Worm (Caenorhabditis elegans) whole organism, late embryonic: Measurements from ENCODE around the gene T06C12.14.

Experiments used
- ama-1 ChIP-seq: fragments of 150-350 bp; optimal IDR thresholded peaks from 2 replicates; lab custom pipeline; 2014
- ets-4 ChIP-seq: sonication (generic microtip); optimal IDR thresholded peaks from 2 replicates; lab custom pipeline; 2016; ENCODE audit warnings: missing genetic modification characterization, missing compliant biosample characterization
- hlh-30 ChIP-seq: sonication (generic microtip); optimal IDR thresholded peaks from 2 replicates; lab custom pipeline; 2017; ENCODE audit warnings: antibody characterized with exemption, missing genetic modification characterization, missing compliant biosample characterization; ENCODE audit not compliant: insufficient read depth
- hlh-8 ChIP-seq: sonication (generic microtip); optimal IDR thresholded peaks from 2 replicates; lab custom pipeline; 2016; ENCODE audit warnings: missing genotype, missing genetic modification characterization, missing compliant biosample characterization
- lin-11 ChIP-seq: fragments of 200-800 bp; sonication (Bioruptor generic); optimal IDR thresholded peaks from 2 replicates; lab custom pipeline; 2018; ENCODE audit warnings: mild to moderate bottlenecking, missing genetic modification characterization, missing compliant biosample characterization
- pqm-1 ChIP-seq: sonication (generic microtip); optimal IDR thresholded peaks from 2 replicates; lab custom pipeline; 2016; ENCODE audit warnings: missing genetic modification characterization, missing compliant biosample characterization
- tbx-7 ChIP-seq: sonication (generic microtip); optimal IDR thresholded peaks from 2 replicates; lab custom pipeline; 2016; ENCODE audit warnings: missing genotype, missing genetic modification characterization, missing compliant biosample characterization

- TF ChIP-seq pqm-1 (tag; lab: Kevin White, UChicago) (no peak), ama-1 (lab: Kevin White, UChicago) (no peak), lin-11 (tag; lab: Kevin White, UChicago) (no peak), hlh-30 (no peak), tbx-7 (tag; lab: Kevin White, UChicago) (no peak), ets-4 (tag; lab: Kevin White, UChicago) (no peak), hlh-8 (tag; lab: Kevin White, UChicago) (no peak)
These were observed 23.2 kb downstream of the T06C12.14 start, which contains the start of gene F35E8.13 for ce11 chrV:15922979-15923378.
